Fruit fly (Drosophila melanogaster) whole organism, embryonic: ENCODE measurements around the gene mio.

Experiments
- Bgb ChIP-seq: fragments of 200-800 bp; sonication (Bioruptor generic); IDR thresholded peaks from 2 replicates; pipeline ENCODE4 v1.3.6; 2022; ENCODE audit warnings: missing biosample characterization, missing genetic modification characterization; ENCODE audit not compliant: partially characterized antibody
- BtbVII ChIP-seq: fragments of 200-800 bp; sonication (Bioruptor generic); optimal IDR thresholded peaks from 3 replicates; lab custom pipeline; 2017; ENCODE audit warnings: missing biosample characterization, mild to moderate bottlenecking, missing genetic modification characterization
- CG10959 ChIP-seq: fragments of 200-800 bp; sonication (Bioruptor generic); IDR thresholded peaks from 2 replicates; pipeline ENCODE4 v1.3.6; 2022; ENCODE audit warnings: missing biosample characterization, missing genetic modification characterization
- CG12219 ChIP-seq: fragments of 200-800 bp; sonication (Bioruptor generic); optimal IDR thresholded peaks from 3 replicates; lab custom pipeline; 2018; ENCODE audit warnings: missing biosample characterization, mild to moderate bottlenecking, missing genetic modification characterization
- CG13123 ChIP-seq: fragments of 200-800 bp; sonication (Bioruptor generic); optimal IDR thresholded peaks from 2 replicates; lab custom pipeline; 2016; ENCODE audit warnings: missing biosample characterization, missing genetic modification characterization
- CG15269 ChIP-seq: fragments of 200-800 bp; sonication (Bioruptor generic); optimal IDR thresholded peaks from 2 replicates; lab custom pipeline; 2018; ENCODE audit warnings: missing biosample characterization, mild to moderate bottlenecking, missing genetic modification characterization, moderate library complexity
- CG18011 ChIP-seq: fragments of 200-800 bp; sonication (Bioruptor generic); optimal IDR thresholded peaks from 2 replicates; lab custom pipeline; 2017; ENCODE audit warnings: missing biosample characterization, missing genetic modification characterization, mild to moderate bottlenecking, moderate library complexity, missing genotype
- CG2120 ChIP-seq: fragments of 200-800 bp; sonication (Bioruptor generic); optimal IDR thresholded peaks from 3 replicates; lab custom pipeline; 2016; ENCODE audit warnings: missing biosample characterization, missing genetic modification characterization
- CG30020 ChIP-seq: fragments of 200-800 bp; optimal IDR thresholded peaks from 2 replicates; lab custom pipeline; 2019; ENCODE audit warnings: missing biosample characterization, mild to moderate bottlenecking, missing genetic modification characterization, moderate library complexity
- CG4707 ChIP-seq: fragments of 200-800 bp; sonication (Bioruptor generic); optimal IDR thresholded peaks from 2 replicates; lab custom pipeline; 2018; ENCODE audit warnings: missing biosample characterization, mild to moderate bottlenecking, missing genetic modification characterization, moderate library complexity
- CG5953 ChIP-seq: fragments of 200-800 bp; sonication (Bioruptor generic); IDR thresholded peaks from 2 replicates; pipeline ENCODE4 v1.3.6; 2022; ENCODE audit warnings: missing biosample characterization, missing genetic modification characterization
- CG6813 ChIP-seq: fragments of 200-800 bp; sonication (Bioruptor generic); optimal IDR thresholded peaks from 2 replicates; lab custom pipeline; 2017; ENCODE audit warnings: missing biosample characterization, missing genetic modification characterization, mild to moderate bottlenecking, moderate library complexity, missing genetic modification reagents
- CG7786 ChIP-seq: fragments of 200-800 bp; sonication (Bioruptor generic); optimal IDR thresholded peaks from 2 replicates; lab custom pipeline; 2016; ENCODE audit warnings: missing biosample characterization, missing genetic modification characterization
- CG9609 ChIP-seq: fragments of 200-800 bp; sonication (Bioruptor generic); optimal IDR thresholded peaks from 3 replicates; lab custom pipeline; 2016; ENCODE audit warnings: missing biosample characterization, missing genetic modification characterization
- CkIIα-i1 ChIP-seq: fragments of 200-800 bp; sonication (Bioruptor generic); IDR thresholded peaks from 2 replicates; pipeline ENCODE4 v1.3.6; 2022; ENCODE audit warnings: missing biosample characterization, missing genetic modification characterization
- D ChIP-seq, 2 experiments: fragments of 200-800 bp in 1 of 2; fragments of >200 bp in 1 of 2; sonication (Bioruptor generic) in 1 of 2; optimal IDR thresholded peaks; 2 replicates in 1 of 2; 3 replicates in 1 of 2; lab custom pipeline; 2017; ENCODE audit warnings: mild to moderate bottlenecking in 1 of 2, missing biosample characterization in 1 of 2, missing genetic modification characterization in 1 of 2, missing genetic modification reagents in 1 of 2
- Drgx ChIP-seq: fragments of 200-800 bp; sonication (Bioruptor generic); IDR thresholded peaks from 2 replicates; pipeline ENCODE4 v1.3.6; 2022; ENCODE audit warnings: missing biosample characterization, missing genetic modification characterization
- Fer2 ChIP-seq: fragments of 200-800 bp; sonication (Bioruptor generic); optimal IDR thresholded peaks from 2 replicates; lab custom pipeline; 2018; ENCODE audit warnings: missing biosample characterization, mild to moderate bottlenecking, missing genetic modification characterization, moderate library complexity
- HLH3B ChIP-seq: fragments of 200-800 bp; sonication (Bioruptor generic); IDR thresholded peaks from 2 replicates; pipeline ENCODE4 v1.3.6; 2022; ENCODE audit warnings: missing biosample characterization, missing genetic modification characterization
- Kr ChIP-seq: fragments of 200-800 bp; sonication (Bioruptor generic); optimal IDR thresholded peaks from 2 replicates; lab custom pipeline; 2017; ENCODE audit warnings: missing biosample characterization, mild to moderate bottlenecking, missing genetic modification characterization
- Lpt ChIP-seq: fragments of >200 bp; optimal IDR thresholded peaks from 2 replicates; lab custom pipeline; 2018; ENCODE audit warnings: missing biosample characterization, missing genetic modification characterization
- MTF-1 ChIP-seq: fragments of 200-800 bp; sonication (Bioruptor generic); optimal IDR thresholded peaks from 2 replicates; lab custom pipeline; 2018; ENCODE audit warnings: missing biosample characterization, mild to moderate bottlenecking, missing genetic modification characterization, borderline replicate concordance
- Oaz ChIP-seq: fragments of 200-800 bp; sonication (Bioruptor generic); IDR thresholded peaks from 2 replicates; pipeline ENCODE4 v1.3.6; 2022; ENCODE audit warnings: missing biosample characterization, missing genetic modification characterization
- Opbp ChIP-seq: fragments of 200-800 bp; sonication (Bioruptor generic); IDR thresholded peaks from 3 replicates; pipeline ENCODE4 v1.3.6; 2022; ENCODE audit warnings: missing biosample characterization, missing genetic modification characterization; ENCODE audit not compliant: partially characterized antibody
- Poxn ChIP-seq: fragments of 200-800 bp; sonication (Bioruptor generic); IDR thresholded peaks from 2 replicates; pipeline ENCODE4 v1.3.6; 2022; ENCODE audit warnings: missing biosample characterization, missing genetic modification characterization
- Ravus ChIP-seq: fragments of 200-800 bp; sonication (Bioruptor generic); IDR thresholded peaks from 2 replicates; pipeline ENCODE4 v1.3.6; 2022; ENCODE audit warnings: missing biosample characterization, missing genetic modification characterization
- Rx ChIP-seq: fragments of 200-800 bp; sonication (Bioruptor generic); IDR thresholded peaks from 2 replicates; pipeline ENCODE4 v1.3.6; 2022; ENCODE audit warnings: missing biosample characterization, missing genetic modification characterization
- Sry-β ChIP-seq: fragments of 200-800 bp; sonication (Bioruptor generic); optimal IDR thresholded peaks from 2 replicates; lab custom pipeline; 2018; ENCODE audit warnings: missing biosample characterization, mild to moderate bottlenecking, missing genetic modification characterization, moderate library complexity
- Xbp1 ChIP-seq: fragments of 200-800 bp; sonication (Bioruptor generic); optimal IDR thresholded peaks from 3 replicates; lab custom pipeline; 2016; ENCODE audit warnings: missing biosample characterization, mild to moderate bottlenecking, missing genetic modification characterization
- aop ChIP-seq: fragments of 200-800 bp; sonication (Bioruptor generic); IDR thresholded peaks from 2 replicates; pipeline ENCODE4 v1.3.6; 2022; ENCODE audit warnings: missing biosample characterization, missing genetic modification characterization
- ato ChIP-seq: fragments of 200-800 bp; sonication (Bioruptor generic); IDR thresholded peaks from 2 replicates; pipeline ENCODE4 v1.3.6; 2022; ENCODE audit warnings: missing biosample characterization, missing genetic modification characterization; ENCODE audit not compliant: partially characterized antibody
- bigmax ChIP-seq: fragments of 200-800 bp; sonication (Bioruptor generic); optimal IDR thresholded peaks from 2 replicates; lab custom pipeline; 2018; ENCODE audit warnings: missing biosample characterization, mild to moderate bottlenecking, missing genetic modification characterization
- croc ChIP-seq: fragments of 200-800 bp; sonication (Bioruptor generic); conservative IDR thresholded peaks from 3 replicates; pipeline ENCODE4 v1.3.6; 2022; ENCODE audit warnings: missing biosample characterization, missing genetic modification characterization
- danr ChIP-seq: fragments of 200-800 bp; sonication (Bioruptor generic); IDR thresholded peaks from 2 replicates; pipeline ENCODE4 v1.3.6; 2022; ENCODE audit warnings: missing biosample characterization, missing genetic modification characterization
- eve ChIP-seq, 2 experiments: fragments of >200 bp; optimal IDR thresholded peaks; 2 replicates each; lab custom pipeline; 2017; ENCODE audit warnings: missing biosample characterization in 2 of 2, missing genetic modification characterization in 2 of 2
- fru ChIP-seq: fragments of >200 bp; optimal IDR thresholded peaks from 2 replicates; lab custom pipeline; 2017
- gcm ChIP-seq: fragments of 200-800 bp; sonication (Bioruptor generic); optimal IDR thresholded peaks from 2 replicates; lab custom pipeline; 2019; ENCODE audit warnings: missing biosample characterization, mild to moderate bottlenecking, missing genetic modification characterization, moderate library complexity
- gfzf ChIP-seq: fragments of 200-800 bp; sonication (Bioruptor generic); optimal IDR thresholded peaks from 2 replicates; lab custom pipeline; 2016; ENCODE audit warnings: missing biosample characterization, mild to moderate bottlenecking, missing genetic modification characterization, moderate library complexity
- kay ChIP-seq: fragments of 200-800 bp; sonication (Bioruptor generic); optimal IDR thresholded peaks from 2 replicates; lab custom pipeline; 2016; ENCODE audit warnings: missing biosample characterization, missing genetic modification characterization
- luna ChIP-seq: fragments of 200-800 bp; sonication (Bioruptor generic); optimal IDR thresholded peaks from 2 replicates; lab custom pipeline; 2016; ENCODE audit warnings: missing biosample characterization, missing genetic modification characterization
- mam ChIP-seq: fragments of 200-800 bp; sonication (Bioruptor generic); optimal IDR thresholded peaks from 3 replicates; lab custom pipeline; 2016; ENCODE audit warnings: missing biosample characterization, missing genetic modification characterization
- pnt ChIP-seq: fragments of 200-800 bp; sonication (Bioruptor generic); optimal IDR thresholded peaks from 3 replicates; lab custom pipeline; 2016; ENCODE audit warnings: missing biosample characterization, missing genetic modification characterization
- pzg ChIP-seq: fragments of 200-800 bp; sonication (Bioruptor generic); optimal IDR thresholded peaks from 3 replicates; lab custom pipeline; 2018; ENCODE audit warnings: missing biosample characterization, mild to moderate bottlenecking, missing genetic modification characterization, moderate library complexity
- ranshi ChIP-seq: fragments of 200-800 bp; sonication (Bioruptor generic); IDR thresholded peaks from 2 replicates; pipeline ENCODE4 v1.3.6; 2022; ENCODE audit warnings: missing biosample characterization, missing genetic modification characterization
- sc ChIP-seq, 3 experiments: fragments of >200 bp in 2 of 3; fragments of 200-800 bp in 1 of 3; sonication (Bioruptor generic) in 1 of 3; optimal IDR thresholded peaks; 2 replicates in 2 of 3; 3 replicates in 1 of 3; lab custom pipeline; 2017; ENCODE audit warnings: mild to moderate bottlenecking in 1 of 3, missing biosample characterization in 1 of 3, missing genetic modification characterization in 1 of 3, missing genetic modification reagents in 1 of 3
- schlank ChIP-seq: fragments of 200-800 bp; sonication (Bioruptor generic); optimal IDR thresholded peaks from 2 replicates; lab custom pipeline; 2018; ENCODE audit warnings: missing biosample characterization, mild to moderate bottlenecking, missing genetic modification characterization
- sd ChIP-seq: fragments of 200-800 bp; sonication (Bioruptor generic); optimal IDR thresholded peaks from 3 replicates; lab custom pipeline; 2018; ENCODE audit warnings: missing biosample characterization, mild to moderate bottlenecking, missing genetic modification characterization, moderate library complexity
- sob ChIP-seq: fragments of 200-800 bp; sonication (Bioruptor generic); IDR thresholded peaks from 2 replicates; pipeline ENCODE4 v1.3.6; 2022; ENCODE audit warnings: missing biosample characterization, missing genetic modification characterization
- usp ChIP-seq: fragments of >200 bp; optimal IDR thresholded peaks from 2 replicates; lab custom pipeline; 2017; ENCODE audit warnings: missing biosample characterization, missing genetic modification characterization
- z ChIP-seq: fragments of 200-800 bp; sonication (Bioruptor generic); IDR thresholded peaks from 3 replicates; pipeline ENCODE4 v1.3.6; 2022; ENCODE audit warnings: missing biosample characterization, missing genetic modification characterization
- zen2 ChIP-seq: fragments of 200-800 bp; sonication (Bioruptor generic); IDR thresholded peaks from 3 replicates; pipeline ENCODE4 v1.3.6; 2022; ENCODE audit warnings: missing biosample characterization, missing genetic modification characterization; ENCODE audit not compliant: partially characterized antibody

mio gene

dm6 chr2L:2193357-2193780 lies 23.7 kb upstream of the mio start (continued):
- no peak for TF ChIP-seq CG5953 (GFP tag; lab: Robert Waterston, UW)
- TF ChIP-seq CG9609 (GFP tag; lab: Kevin White, UChicago), result no peak
- TF ChIP-seq z (GFP tag; lab: Robert Waterston, UW), result no peak
- TF ChIP-seq CG6813, result peak; percentile 57
- TF ChIP-seq CG30020, result no peak
- TF ChIP-seq CG7786, result no peak
- TF ChIP-seq Drgx, result no peak
- no peak for TF ChIP-seq Bgb (GFP tag; lab: Robert Waterston, UW)
- TF ChIP-seq CG15269, result peak; percentile 49
- peak; percentile 18 for TF ChIP-seq bigmax (GFP tag; lab: Kevin White, UChicago)
- TF ChIP-seq Xbp1 (GFP tag; lab: Kevin White, UChicago), result no peak
- peak; percentile 55 for TF ChIP-seq MTF-1 (GFP tag; lab: Kevin White, UChicago)
- no peak for TF ChIP-seq fru
- TF ChIP-seq schlank (tag; lab: Kevin White, UChicago), result peak; percentile 59
- TF ChIP-seq D (optimal IDR thresholded peaks at IDR 0.05; lab: Kevin White, UChicago), result no peak
- TF ChIP-seq D (GFP tag; optimal IDR thresholded peaks at IDR 0.05; lab: Kevin White, UChicago), result no peak
- no peak for TF ChIP-seq eve (GFP tag; optimal IDR thresholded peaks at IDR 0.05; lab: Kevin White, UChicago)
- TF ChIP-seq Fer2 (tag; lab: Kevin White, UChicago), result no peak
- TF ChIP-seq Sry-β (GFP tag; lab: Kevin White, UChicago), result peak; percentile 69
- peak; percentile 92 for TF ChIP-seq sd (tag; lab: Kevin White, UChicago)
- TF ChIP-seq BtbVII (GFP tag; lab: Kevin White, UChicago), result peak; percentile 55
- TF ChIP-seq sc (optimal IDR thresholded peaks at IDR 0.05; lab: Kevin White, UChicago), result no peak
- TF ChIP-seq sc (GFP tag; optimal IDR thresholded peaks at IDR 0.05; lab: Kevin White, UChicago), result no peak
- TF ChIP-seq Ravus (GFP tag; lab: Robert Waterston, UW), result no peak
- no peak for TF ChIP-seq Kr (GFP tag; lab: Kevin White, UChicago)
- TF ChIP-seq pnt, result no peak
- TF ChIP-seq Rx (GFP tag; lab: Robert Waterston, UW), result no peak
- TF ChIP-seq sob, result no peak
- no peak for TF ChIP-seq croc (GFP tag; lab: Robert Waterston, UW)
- TF ChIP-seq usp (GFP tag; lab: Kevin White, UChicago), result no peak
- peak; percentile 37 for TF ChIP-seq mam (GFP tag; lab: Kevin White, UChicago)
- TF ChIP-seq Opbp (GFP tag; lab: Robert Waterston, UW), result no peak
- peak; percentile 16 for TF ChIP-seq CG13123
- no peak for TF ChIP-seq aop (GFP tag; lab: Robert Waterston, UW)
- no peak for TF ChIP-seq HLH3B (GFP tag; lab: Robert Waterston, UW)
- no peak for TF ChIP-seq CG4707 (GFP tag; lab: Kevin White, UChicago)
- TF ChIP-seq gcm (GFP tag; lab: Kevin White, UChicago), result peak; percentile 62
- TF ChIP-seq CG18011 (GFP tag; lab: Kevin White, UChicago), result peak; percentile 15
- TF ChIP-seq zen2 (GFP tag; lab: Robert Waterston, UW), result no peak
- no peak for TF ChIP-seq luna (GFP tag; lab: Kevin White, UChicago)
- TF ChIP-seq pzg (GFP tag; lab: Kevin White, UChicago), result peak; percentile 79
- TF ChIP-seq CkIIα-i1 (GFP tag; lab: Robert Waterston, UW), result no peak
- no peak for TF ChIP-seq Lpt (GFP tag; lab: Kevin White, UChicago)
- TF ChIP-seq Oaz, result no peak
- TF ChIP-seq CG12219 (GFP tag; lab: Kevin White, UChicago), result peak; percentile 25
- TF ChIP-seq ato, result no peak
- TF ChIP-seq danr (GFP tag; lab: Robert Waterston, UW), result no peak
- TF ChIP-seq kay (GFP tag; lab: Kevin White, UChicago), result peak; percentile 18
- no peak for TF ChIP-seq CG10959
- TF ChIP-seq gfzf (GFP tag; lab: Kevin White, UChicago), result peak; percentile 57
- peak; percentile 26 for TF ChIP-seq CG2120 (GFP tag; lab: Kevin White, UChicago)
- no peak for TF ChIP-seq ranshi (GFP tag; lab: Robert Waterston, UW)
- no peak for TF ChIP-seq Poxn (GFP tag; lab: Robert Waterston, UW)
